Fruit fly (Drosophila melanogaster) whole organism, pupa: ENCODE data around the gene elm.
A peak's percentile ranks its signal among the peaks of the same experiment; 100 is the strongest.

Experiments
- CG10348 ChIP-seq: fragments of 200-800 bp; sonication (Bioruptor generic); IDR thresholded peaks from 2 replicates; pipeline ENCODE4 v1.3.6; 2022; ENCODE audit warnings: missing biosample characterization, missing genetic modification characterization
- CG12605 ChIP-seq: fragments of 200-800 bp; sonication (Bioruptor generic); IDR thresholded peaks from 2 replicates; pipeline ENCODE4 v1.3.6; 2022; ENCODE audit warnings: missing biosample characterization, missing genetic modification characterization
- CG13204 ChIP-seq: fragments of 200-800 bp; sonication (Bioruptor generic); optimal IDR thresholded peaks from 2 replicates; lab custom pipeline; 2018; ENCODE audit warnings: missing biosample characterization, mild to moderate bottlenecking, missing genetic modification characterization, moderate library complexity
- CG14655 ChIP-seq: fragments of 200-800 bp; sonication (Bioruptor generic); optimal IDR thresholded peaks from 3 replicates; lab custom pipeline; 2017; ENCODE audit warnings: mild to moderate bottlenecking, missing biosample characterization, missing genetic modification reagents, missing genetic modification characterization
- CG15710 ChIP-seq: fragments of 200-800 bp; sonication (Bioruptor generic); optimal IDR thresholded peaks from 2 replicates; lab custom pipeline; 2018; ENCODE audit warnings: missing biosample characterization, mild to moderate bottlenecking, missing genetic modification characterization, moderate library complexity
- CG17806 ChIP-seq: fragments of 200-800 bp; sonication (Bioruptor generic); optimal IDR thresholded peaks from 2 replicates; lab custom pipeline; 2018; ENCODE audit warnings: missing biosample characterization, mild to moderate bottlenecking, missing genetic modification characterization, moderate library complexity
- CG32121 ChIP-seq: fragments of 200-800 bp; sonication (Bioruptor generic); IDR thresholded peaks from 2 replicates; pipeline ENCODE4 v1.3.6; 2022; ENCODE audit warnings: missing biosample characterization, missing genetic modification characterization
- CG34367 ChIP-seq: fragments of 200-800 bp; sonication (Bioruptor generic); optimal IDR thresholded peaks from 2 replicates; lab custom pipeline; 2018; ENCODE audit warnings: missing biosample characterization, mild to moderate bottlenecking, missing genetic modification characterization
- CG4496 ChIP-seq: fragments of 200-800 bp; sonication (Bioruptor generic); IDR thresholded peaks from 3 replicates; pipeline ENCODE4 v1.3.6; 2022; ENCODE audit warnings: missing biosample characterization, missing genetic modification characterization
- CG8159 ChIP-seq: fragments of 200-800 bp; sonication (Bioruptor generic); optimal IDR thresholded peaks from 3 replicates; lab custom pipeline; 2018; ENCODE audit warnings: missing biosample characterization, mild to moderate bottlenecking, missing genetic modification characterization, moderate library complexity
- CG8301 ChIP-seq: fragments of 200-800 bp; sonication (Bioruptor generic); optimal IDR thresholded peaks from 2 replicates; lab custom pipeline; 2018; ENCODE audit warnings: missing biosample characterization, mild to moderate bottlenecking, missing genetic modification characterization
- CG9948 ChIP-seq: fragments of 200-800 bp; sonication (Bioruptor generic); optimal IDR thresholded peaks from 2 replicates; lab custom pipeline; 2018; ENCODE audit warnings: missing biosample characterization, mild to moderate bottlenecking, missing genetic modification characterization, moderate library complexity
- D1 ChIP-seq: fragments of 200-800 bp; sonication (Bioruptor generic); optimal IDR thresholded peaks from 2 replicates; lab custom pipeline; 2018; ENCODE audit warnings: missing biosample characterization, mild to moderate bottlenecking, missing genetic modification characterization, moderate library complexity
- EcR ChIP-seq: fragments of 200-800 bp; sonication (Bioruptor generic); optimal IDR thresholded peaks from 3 replicates; lab custom pipeline; 2019; ENCODE audit warnings: missing biosample characterization, missing genetic modification characterization, mild to moderate bottlenecking, moderate library complexity, missing genetic modification reagents
- Ets98B ChIP-seq: fragments of 200-800 bp; sonication (Bioruptor generic); IDR thresholded peaks from 2 replicates; pipeline ENCODE4 v1.3.6; 2022; ENCODE audit warnings: missing biosample characterization, missing genetic modification characterization
- Pif1A ChIP-seq: fragments of 200-800 bp; sonication (Bioruptor generic); optimal IDR thresholded peaks from 3 replicates; lab custom pipeline; 2016; ENCODE audit warnings: missing biosample characterization, missing genetic modification characterization
- Pif1B ChIP-seq: fragments of 200-800 bp; sonication (Bioruptor generic); optimal IDR thresholded peaks from 3 replicates; lab custom pipeline; 2016; ENCODE audit warnings: missing biosample characterization, missing genetic modification characterization
- Snoo ChIP-seq: fragments of 200-800 bp; sonication (Bioruptor generic); optimal IDR thresholded peaks from 3 replicates; lab custom pipeline; 2017; ENCODE audit warnings: missing biosample characterization, mild to moderate bottlenecking, missing genetic modification characterization, inconsistent platforms
- fd96Ca ChIP-seq: fragments of 200-800 bp; sonication (Bioruptor generic); IDR thresholded peaks from 3 replicates; pipeline ENCODE4 v1.3.6; 2022; ENCODE audit warnings: missing biosample characterization, missing genetic modification characterization
- gl ChIP-seq: fragments of 200-800 bp; sonication (Bioruptor generic); optimal IDR thresholded peaks from 2 replicates; lab custom pipeline; 2018; ENCODE audit warnings: missing biosample characterization, mild to moderate bottlenecking, missing genetic modification characterization
- rn ChIP-seq: fragments of 200-800 bp; sonication (Bioruptor generic); IDR thresholded peaks from 2 replicates; pipeline ENCODE4 v1.3.6; 2022; ENCODE audit warnings: missing biosample characterization, missing genetic modification characterization

Gene elm

dm6 chr3R:5660198-5660893, 5.7 kb upstream of the elm start, which contains the start of gene Wdr33:
Gene Wdr33, plus strand, starts transcription at chr3R:5660635.
- no peak for TF ChIP-seq Pif1B (GFP tag; lab: Kevin White, UChicago)
- TF ChIP-seq CG34367 (tag; lab: Kevin White, UChicago), result no peak
- peak; percentile 33 for TF ChIP-seq Snoo (tag; lab: Kevin White, UChicago)
- no peak for TF ChIP-seq CG10348
- 0 out of 2 replicates have a peak, but pooled peaks have one; percentile 6 for TF ChIP-seq Ets98B (GFP tag; lab: Robert Waterston, UW)
- peak; percentile 45 for TF ChIP-seq CG9948
- TF ChIP-seq CG8159 (tag; lab: Kevin White, UChicago), result peak; percentile 37
- peak; percentile 22 for TF ChIP-seq CG15710 (tag; lab: Kevin White, UChicago)
- TF ChIP-seq CG8301 (tag; lab: Kevin White, UChicago), result no peak
- no peak for TF ChIP-seq rn
- TF ChIP-seq CG12605 (GFP tag; lab: Robert Waterston, UW), result no peak
- no peak for TF ChIP-seq CG32121 (GFP tag; lab: Robert Waterston, UW)
- TF ChIP-seq CG4496 (GFP tag; lab: Robert Waterston, UW), result peak; percentile 47; the same call in 2 of the 3 replicates
- TF ChIP-seq CG14655 (GFP tag; lab: Kevin White, UChicago), result no peak
- TF ChIP-seq D1 (tag; lab: Kevin White, UChicago), result no peak
- TF ChIP-seq Pif1A (GFP tag; lab: Kevin White, UChicago), result no peak
- no peak for TF ChIP-seq fd96Ca (GFP tag; lab: Robert Waterston, UW)
- peak; percentile 20 for TF ChIP-seq CG17806 (tag; lab: Kevin White, UChicago)
- no peak for TF ChIP-seq gl
- TF ChIP-seq EcR, result no peak
- TF ChIP-seq CG13204 (GFP tag; lab: Kevin White, UChicago), result no peak

- no peak for TF ChIP-seq gl
- TF ChIP-seq Ets98B (GFP tag; lab: Robert Waterston, UW), result no peak
- no peak for TF ChIP-seq CG32121 (GFP tag; lab: Robert Waterston, UW)
- TF ChIP-seq CG8159 (tag; lab: Kevin White, UChicago), result no peak
- TF ChIP-seq CG4496 (GFP tag; lab: Robert Waterston, UW), result no peak
Measured at dm6 chr3R:5659829-5660197, 5.2 kb upstream of the elm start, which contains the start of gene CG2182. Gene CG2182, minus strand, starts transcription at chr3R:5659912.

dm6 chr3R:5658984-5659802, 4.5 kb upstream of the elm start:
- TF ChIP-seq CG13204 (GFP tag; lab: Kevin White, UChicago) (no peak), gl (no peak), CG10348 (no peak), D1 (tag; lab: Kevin White, UChicago) (no peak), CG12605 (GFP tag; lab: Robert Waterston, UW) (no peak), EcR (peak; percentile 62), CG14655 (GFP tag; lab: Kevin White, UChicago) (no peak), CG32121 (GFP tag; lab: Robert Waterston, UW) (peak; percentile 27; the same call in 1 of the 2 replicates), CG17806 (tag; lab: Kevin White, UChicago) (no peak), Ets98B (GFP tag; lab: Robert Waterston, UW) (0 out of 2 replicates have a peak, but pooled peaks have one; percentile 19), rn (no peak), CG4496 (GFP tag; lab: Robert Waterston, UW) (peak; percentile 8; the same call in 1 of the 3 replicates), CG9948 (no peak), Snoo (tag; lab: Kevin White, UChicago) (no peak), CG8159 (tag; lab: Kevin White, UChicago) (no peak)

DNA sequence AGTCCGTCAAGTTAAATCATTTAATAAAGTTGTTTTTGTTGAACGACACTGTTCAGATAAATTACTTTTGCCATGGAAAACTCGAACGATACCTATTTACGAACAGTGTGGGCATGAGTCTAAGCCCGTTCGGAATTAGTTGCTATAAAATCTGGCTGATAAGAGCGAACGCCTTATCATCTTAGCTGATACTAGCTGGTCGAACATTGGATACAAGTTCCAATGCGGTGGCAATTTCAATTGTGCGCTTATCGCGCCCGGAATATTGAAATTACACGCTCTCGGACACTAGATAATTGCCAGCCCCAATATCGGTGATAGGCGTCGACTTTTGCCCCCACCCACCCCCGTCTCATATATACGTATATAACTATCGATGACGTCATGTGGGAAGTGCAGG, 774 bp downstream of the elm start:
- no peak for TF ChIP-seq CG8159 (tag; lab: Kevin White, UChicago)
- no peak for TF ChIP-seq EcR
- TF ChIP-seq gl, result no peak

DNA sequence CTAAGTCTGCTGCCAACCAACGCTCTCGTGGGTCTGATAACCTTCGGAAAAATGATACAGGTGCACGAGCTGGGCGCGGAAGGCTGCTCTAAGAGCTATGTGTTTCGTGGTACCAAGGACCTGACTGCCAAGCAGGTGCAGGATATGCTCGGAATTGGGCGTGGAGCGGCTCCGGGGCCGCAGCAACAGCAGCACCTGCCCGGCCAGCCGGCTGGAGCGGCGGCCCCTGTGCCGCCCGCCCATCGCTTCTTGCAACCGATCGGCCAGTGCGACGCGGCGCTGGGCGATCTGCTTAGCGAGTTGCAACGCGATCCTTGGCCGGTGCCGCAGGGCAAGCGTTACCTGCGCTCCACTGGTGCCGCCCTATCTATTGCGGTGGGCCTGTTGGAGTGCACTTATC, 4.8 kb downstream of the elm start:
- TF ChIP-seq CG8301 (tag; lab: Kevin White, UChicago), result no peak
- TF ChIP-seq D1 (tag; lab: Kevin White, UChicago), result no peak
- no peak for TF ChIP-seq CG12605 (GFP tag; lab: Robert Waterston, UW)
- no peak for TF ChIP-seq CG15710 (tag; lab: Kevin White, UChicago)
- no peak for TF ChIP-seq fd96Ca (GFP tag; lab: Robert Waterston, UW)
- no peak for TF ChIP-seq EcR
- no peak for TF ChIP-seq CG8159 (tag; lab: Kevin White, UChicago)
- no peak for TF ChIP-seq CG4496 (GFP tag; lab: Robert Waterston, UW)
- no peak for TF ChIP-seq CG9948
- TF ChIP-seq Snoo (tag; lab: Kevin White, UChicago), result no peak
- TF ChIP-seq CG13204 (GFP tag; lab: Kevin White, UChicago), result no peak
- TF ChIP-seq rn, result no peak
- no peak for TF ChIP-seq Pif1B (GFP tag; lab: Kevin White, UChicago)
- no peak for TF ChIP-seq CG14655 (GFP tag; lab: Kevin White, UChicago)
- no peak for TF ChIP-seq Pif1A (GFP tag; lab: Kevin White, UChicago)
- no peak for TF ChIP-seq gl
- TF ChIP-seq CG10348, result no peak
- no peak for TF ChIP-seq CG32121 (GFP tag; lab: Robert Waterston, UW)
- no peak for TF ChIP-seq Ets98B (GFP tag; lab: Robert Waterston, UW)
- no peak for TF ChIP-seq CG34367 (tag; lab: Kevin White, UChicago)
